Fruit fly (Drosophila melanogaster) whole organism, prepupa: ENCODE results near the gene CG11672.

Source experiments
- CG1621 ChIP-seq: fragments of 200-800 bp; sonication (Bioruptor generic); optimal IDR thresholded peaks from 3 replicates; lab custom pipeline; 2018; ENCODE audit warnings: missing biosample characterization, mild to moderate bottlenecking, missing genetic modification characterization
- CG6854 ChIP-seq: fragments of 200-800 bp; sonication (Bioruptor generic); optimal IDR thresholded peaks from 2 replicates; lab custom pipeline; 2017; ENCODE audit warnings: missing biosample characterization, mild to moderate bottlenecking, missing genetic modification characterization
- CG8632 ChIP-seq: fragments of 200-800 bp; sonication (Bioruptor generic); optimal IDR thresholded peaks from 3 replicates; lab custom pipeline; 2016; ENCODE audit warnings: missing biosample characterization, missing genetic modification characterization
- Eip78C ChIP-seq: fragments of 200-800 bp; sonication (Bioruptor generic); peaks from one replicate; lab custom pipeline; 2016; ENCODE audit warnings: missing biosample characterization, missing genetic modification characterization
- Lpt ChIP-seq: fragments of 200-800 bp; sonication (Bioruptor generic); optimal IDR thresholded peaks from 3 replicates; lab custom pipeline; 2016; ENCODE audit warnings: missing biosample characterization, missing genetic modification characterization
- OdsH ChIP-seq: fragments of 200-800 bp; sonication (Bioruptor generic); optimal IDR thresholded peaks from 3 replicates; lab custom pipeline; 2016; ENCODE audit warnings: missing biosample characterization, missing genetic modification characterization
- Sox15 ChIP-seq: fragments of 200-800 bp; sonication (Bioruptor generic); optimal IDR thresholded peaks from 3 replicates; lab custom pipeline; 2016; ENCODE audit warnings: missing biosample characterization, missing genetic modification characterization
- achi ChIP-seq: fragments of 200-800 bp; sonication (Bioruptor generic); optimal IDR thresholded peaks from 3 replicates; lab custom pipeline; 2016; ENCODE audit warnings: missing biosample characterization, missing genetic modification characterization
- acj6 ChIP-seq: fragments of 200-800 bp; sonication (Bioruptor generic); optimal IDR thresholded peaks from 3 replicates; lab custom pipeline; 2016; ENCODE audit warnings: missing biosample characterization, missing genetic modification characterization
- dsx ChIP-seq: fragments of 200-800 bp; optimal IDR thresholded peaks from 3 replicates; lab custom pipeline; 2019; ENCODE audit warnings: missing biosample characterization, mild to moderate bottlenecking, missing genetic modification characterization, moderate library complexity; ENCODE audit not compliant: poor library complexity, severe bottlenecking
- fd85E ChIP-seq: fragments of 200-800 bp; sonication (Bioruptor generic); optimal IDR thresholded peaks from 3 replicates; lab custom pipeline; 2016; ENCODE audit warnings: missing biosample characterization, missing genetic modification characterization
- fkh ChIP-seq: fragments of 200-800 bp; sonication (Bioruptor generic); optimal IDR thresholded peaks from 3 replicates; lab custom pipeline; 2017; ENCODE audit warnings: missing biosample characterization, mild to moderate bottlenecking, missing genetic modification characterization, moderate library complexity
- topi ChIP-seq: fragments of 200-800 bp; sonication (Bioruptor generic); optimal IDR thresholded peaks from 3 replicates; lab custom pipeline; 2016; ENCODE audit warnings: missing biosample characterization, missing genetic modification characterization

DNA sequence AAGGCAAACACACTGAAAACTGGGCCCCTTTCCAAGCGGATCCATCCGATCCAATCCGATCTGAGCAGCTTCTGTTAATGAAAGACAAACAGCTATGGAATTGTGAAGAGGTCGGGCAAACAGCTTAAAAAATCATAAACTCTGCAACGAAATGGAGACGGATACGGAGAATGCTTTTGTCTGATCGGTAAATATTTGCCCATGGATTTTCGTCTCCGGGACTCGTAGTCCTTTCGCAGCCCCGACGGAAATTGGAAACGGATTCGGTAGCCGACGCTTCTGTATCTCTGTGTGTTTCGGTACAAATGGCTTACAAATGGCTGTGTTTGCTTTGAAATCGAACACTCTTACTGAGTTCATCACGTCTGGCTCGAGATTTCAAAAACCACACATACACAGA, 36.5 kb upstream of the CG11672 start:
- TF ChIP-seq fd85E = no peak
- TF ChIP-seq Lpt (GFP tag; lab: Kevin White, UChicago) = no peak
- no peak for TF ChIP-seq CG6854 (GFP tag; lab: Kevin White, UChicago)
- TF ChIP-seq OdsH (GFP tag; lab: Kevin White, UChicago) = no peak
- no peak for TF ChIP-seq topi (GFP tag; lab: Kevin White, UChicago)
- TF ChIP-seq CG1621 = no peak
- no peak for TF ChIP-seq dsx (GFP tag; lab: Kevin White, UChicago)
- no peak for TF ChIP-seq achi (GFP tag; lab: Kevin White, UChicago)
- no peak for TF ChIP-seq Sox15 (GFP tag; lab: Kevin White, UChicago)
- no peak for TF ChIP-seq acj6 (GFP tag; lab: Kevin White, UChicago)
- TF ChIP-seq Eip78C (GFP tag; lab: Kevin White, UChicago) = no peak
- TF ChIP-seq CG8632 = no peak
- peak; percentile 33 for TF ChIP-seq fkh (GFP tag; lab: Kevin White, UChicago)
